Fruit fly (Drosophila melanogaster) whole organism, embryonic: ENCODE data around the gene Ugt35A1.
A peak's percentile ranks its signal among the peaks of the same experiment; 100 is the strongest.

ENCODE experiments used
- Awh ChIP-seq: fragments of 200-800 bp; sonication (Bioruptor generic); IDR thresholded peaks from 2 replicates; pipeline ENCODE4, ENCODE4 v1.3.6; 2022; ENCODE audit warnings: missing biosample characterization, missing genetic modification characterization
- CG10543 ChIP-seq: fragments of 200-800 bp; sonication (Bioruptor generic); optimal IDR thresholded peaks from 3 replicates; lab custom pipeline; 2017; ENCODE audit warnings: missing biosample characterization, mild to moderate bottlenecking, missing genetic modification characterization, moderate library complexity
- CG10979 ChIP-seq: fragments of 200-800 bp; sonication (Bioruptor generic); optimal IDR thresholded peaks from 2 replicates; lab custom pipeline; 2018; ENCODE audit warnings: missing biosample characterization, mild to moderate bottlenecking, missing genetic modification characterization, moderate library complexity
- CG11093 ChIP-seq: fragments of 200-800 bp; sonication (Bioruptor generic); IDR thresholded peaks from 3 replicates; pipeline ENCODE4 v1.3.6; 2022; ENCODE audit warnings: missing biosample characterization, missing genetic modification characterization
- CG12219 ChIP-seq: fragments of 200-800 bp; sonication (Bioruptor generic); optimal IDR thresholded peaks from 3 replicates; lab custom pipeline; 2018; ENCODE audit warnings: missing biosample characterization, mild to moderate bottlenecking, missing genetic modification characterization
- CG12659 ChIP-seq: fragments of 200-800 bp; sonication (Bioruptor generic); optimal IDR thresholded peaks from 3 replicates; lab custom pipeline; 2017; ENCODE audit warnings: mild to moderate bottlenecking, missing biosample characterization, missing genetic modification reagents, missing genetic modification characterization
- CG15696 ChIP-seq: fragments of 200-800 bp; sonication (Bioruptor generic); optimal IDR thresholded peaks from 2 replicates; lab custom pipeline; 2019; ENCODE audit warnings: missing biosample characterization, mild to moderate bottlenecking, missing genetic modification characterization, moderate library complexity
- CG16779 ChIP-seq: fragments of 200-800 bp; sonication (Bioruptor generic); IDR thresholded peaks from 2 replicates; pipeline ENCODE4 v1.3.6; 2022; ENCODE audit warnings: missing biosample characterization, missing genetic modification characterization
- CG17186 ChIP-seq: fragments of 200-800 bp; sonication (Bioruptor generic); optimal IDR thresholded peaks from 3 replicates; lab custom pipeline; 2017; ENCODE audit warnings: missing biosample characterization, missing genetic modification reagents, missing genetic modification characterization
- CG1832 ChIP-seq: fragments of 200-800 bp; sonication (Bioruptor generic); optimal IDR thresholded peaks from 2 replicates; lab custom pipeline; 2017; ENCODE audit warnings: missing biosample characterization, mild to moderate bottlenecking, missing genetic modification characterization, inconsistent platforms
- CG2116 ChIP-seq: fragments of 200-800 bp; sonication (Bioruptor generic); optimal IDR thresholded peaks from 3 replicates; lab custom pipeline; 2018; ENCODE audit warnings: missing biosample characterization, mild to moderate bottlenecking, missing genetic modification characterization
- CG2678 ChIP-seq: fragments of 200-800 bp; sonication (Bioruptor generic); optimal IDR thresholded peaks from 3 replicates; lab custom pipeline; 2019; ENCODE audit warnings: missing biosample characterization, mild to moderate bottlenecking, missing genetic modification characterization, moderate library complexity
- CG30431 ChIP-seq: fragments of 200-800 bp; sonication (Bioruptor generic); optimal IDR thresholded peaks from 2 replicates; lab custom pipeline; 2017; ENCODE audit warnings: missing biosample characterization, missing genetic modification characterization
- CG4820 ChIP-seq: fragments of 200-800 bp; sonication (Bioruptor generic); optimal IDR thresholded peaks from 3 replicates; lab custom pipeline; 2016; ENCODE audit warnings: missing biosample characterization, missing genetic modification characterization
- CG6854 ChIP-seq: fragments of 200-800 bp; sonication (Bioruptor generic); optimal IDR thresholded peaks from 3 replicates; lab custom pipeline; 2017; ENCODE audit warnings: missing biosample characterization, mild to moderate bottlenecking, missing genetic modification characterization
- CG7271 ChIP-seq: fragments of 200-800 bp; sonication (Bioruptor generic); optimal IDR thresholded peaks from 2 replicates; lab custom pipeline; 2018; ENCODE audit warnings: missing biosample characterization, mild to moderate bottlenecking, missing genetic modification characterization, moderate library complexity
- CG8944 ChIP-seq: fragments of 200-800 bp; sonication (Bioruptor generic); optimal IDR thresholded peaks from 3 replicates; lab custom pipeline; 2016; ENCODE audit warnings: missing biosample characterization, missing genetic modification characterization
- CG9215 ChIP-seq: fragments of 200-800 bp; sonication (Bioruptor generic); IDR thresholded peaks from 2 replicates; pipeline ENCODE4 v1.3.6; 2022; ENCODE audit warnings: missing biosample characterization, missing genetic modification characterization
- CG9876 ChIP-seq: fragments of 200-800 bp; sonication (Bioruptor generic); optimal IDR thresholded peaks from 2 replicates; lab custom pipeline; 2016; ENCODE audit warnings: missing biosample characterization, missing genetic modification characterization
- CkIIα-i1 ChIP-seq: fragments of 200-800 bp; sonication (Bioruptor generic); IDR thresholded peaks from 2 replicates; pipeline ENCODE4 v1.3.6; 2022; ENCODE audit warnings: missing biosample characterization, missing genetic modification characterization
- Ets65A ChIP-seq: fragments of 200-800 bp; sonication (Bioruptor generic); peaks from one replicate; lab custom pipeline; 2016; ENCODE audit warnings: missing biosample characterization, missing genetic modification characterization
- Fer2 ChIP-seq: fragments of 200-800 bp; sonication (Bioruptor generic); optimal IDR thresholded peaks from 2 replicates; lab custom pipeline; 2018; ENCODE audit warnings: missing biosample characterization, mild to moderate bottlenecking, missing genetic modification characterization, moderate library complexity
- Fer3 ChIP-seq: fragments of 200-800 bp; sonication (Bioruptor generic); optimal IDR thresholded peaks from 2 replicates; lab custom pipeline; 2018; ENCODE audit warnings: missing biosample characterization, mild to moderate bottlenecking, missing genetic modification characterization, moderate library complexity
- Gsc ChIP-seq: fragments of 200-800 bp; sonication (Bioruptor generic); IDR thresholded peaks from 2 replicates; pipeline ENCODE4 v1.3.6; 2022; ENCODE audit warnings: missing biosample characterization, missing genetic modification characterization
- Hmr ChIP-seq: fragments of 200-800 bp; sonication (Bioruptor generic); optimal IDR thresholded peaks from 3 replicates; lab custom pipeline; 2017; ENCODE audit warnings: mild to moderate bottlenecking, missing biosample characterization, missing genetic modification reagents, missing genetic modification characterization
- Hr51 ChIP-seq, 2 experiments: fragments of 200-800 bp; sonication (Bioruptor generic); optimal IDR thresholded peaks; 2 replicates in 1 of 2; 3 replicates in 1 of 2; lab custom pipeline; 2016 to 2018; ENCODE audit warnings: missing biosample characterization in 2 of 2, missing genetic modification characterization in 2 of 2, mild to moderate bottlenecking in 1 of 2, moderate library complexity in 1 of 2
- Hr78 ChIP-seq, 2 experiments: fragments of 200-800 bp in 1 of 2; fragments of >200 bp in 1 of 2; sonication (Bioruptor generic) in 1 of 2; optimal IDR thresholded peaks; 2 replicates each; lab custom pipeline; 2017 to 2019; ENCODE audit warnings: missing biosample characterization in 2 of 2, missing genetic modification characterization in 2 of 2, mild to moderate bottlenecking in 1 of 2, moderate library complexity in 1 of 2
- MBD-R2 ChIP-seq: fragments of 200-800 bp; sonication (Bioruptor generic); IDR thresholded peaks from 2 replicates; pipeline ENCODE4 v1.3.6; 2022; ENCODE audit warnings: missing biosample characterization, missing genetic modification characterization
- Nf-YB ChIP-seq: fragments of 200-800 bp; sonication (Bioruptor generic); optimal IDR thresholded peaks from 3 replicates; lab custom pipeline; 2019; ENCODE audit warnings: missing biosample characterization, mild to moderate bottlenecking, missing genetic modification characterization, moderate library complexity
- Nf-YC ChIP-seq: fragments of 200-800 bp; optimal IDR thresholded peaks from 3 replicates; lab custom pipeline; 2019; ENCODE audit warnings: missing biosample characterization, mild to moderate bottlenecking, missing genetic modification characterization, moderate library complexity
- Oaz ChIP-seq: fragments of 200-800 bp; sonication (Bioruptor generic); IDR thresholded peaks from 2 replicates; pipeline ENCODE4 v1.3.6; 2022; ENCODE audit warnings: missing biosample characterization, missing genetic modification characterization
- Xrp1 ChIP-seq: fragments of 200-800 bp; sonication (Bioruptor generic); IDR thresholded peaks from 2 replicates; pipeline ENCODE4 v1.3.6; 2022; ENCODE audit warnings: missing biosample characterization, missing genetic modification characterization
- ara ChIP-seq: fragments of 200-800 bp; sonication (Bioruptor generic); IDR thresholded peaks from 2 replicates; pipeline ENCODE4 v1.3.6; 2022; ENCODE audit warnings: missing biosample characterization, missing genetic modification characterization
- btn ChIP-seq: fragments of 200-800 bp; sonication (Bioruptor generic); optimal IDR thresholded peaks from 2 replicates; lab custom pipeline; 2016; ENCODE audit warnings: missing biosample characterization, missing genetic modification characterization
- chinmo ChIP-seq: fragments of 200-800 bp; sonication (Bioruptor generic); IDR thresholded peaks from 4 replicates; pipeline ENCODE4 v1.3.6; 2022; ENCODE audit warnings: missing biosample characterization, missing genetic modification characterization; ENCODE audit not compliant: partially characterized antibody
- dmrt11E ChIP-seq: fragments of 200-800 bp; sonication (Bioruptor generic); optimal IDR thresholded peaks from 3 replicates; lab custom pipeline; 2018; ENCODE audit warnings: missing biosample characterization, mild to moderate bottlenecking, missing genetic modification characterization, moderate library complexity
- ind ChIP-seq: fragments of 200-800 bp; sonication (Bioruptor generic); optimal IDR thresholded peaks from 3 replicates; lab custom pipeline; 2016; ENCODE audit warnings: missing biosample characterization, missing genetic modification characterization
- klu ChIP-seq: fragments of 200-800 bp; sonication (Bioruptor generic); IDR thresholded peaks from 2 replicates; pipeline ENCODE4 v1.3.6; 2022; ENCODE audit warnings: missing biosample characterization, missing genetic modification characterization
- lbe ChIP-seq: fragments of 200-800 bp; sonication (Bioruptor generic); optimal IDR thresholded peaks from 2 replicates; lab custom pipeline; 2016; ENCODE audit warnings: missing biosample characterization, mild to moderate bottlenecking, missing genetic modification characterization
- pho ChIP-seq: fragments of 200-800 bp; sonication (Bioruptor generic); optimal IDR thresholded peaks from 2 replicates; lab custom pipeline; 2016; ENCODE audit warnings: missing biosample characterization, missing genetic modification characterization
- pita ChIP-seq: fragments of 200-800 bp; sonication (Bioruptor generic); optimal IDR thresholded peaks from 2 replicates; lab custom pipeline; 2017; ENCODE audit warnings: missing biosample characterization, mild to moderate bottlenecking, missing genetic modification characterization
- pros ChIP-seq: fragments of 200-800 bp; sonication (Bioruptor generic); optimal IDR thresholded peaks from 3 replicates; lab custom pipeline; 2019; ENCODE audit warnings: missing biosample characterization, mild to moderate bottlenecking, missing genetic modification characterization, moderate library complexity
- repo ChIP-seq: fragments of 200-800 bp; sonication (Bioruptor generic); optimal IDR thresholded peaks from 2 replicates; lab custom pipeline; 2016; ENCODE audit warnings: missing biosample characterization, missing genetic modification characterization
- scrt ChIP-seq: fragments of 200-800 bp; sonication (Bioruptor generic); optimal IDR thresholded peaks from 2 replicates; lab custom pipeline; 2018; ENCODE audit warnings: missing biosample characterization, mild to moderate bottlenecking, missing genetic modification characterization, moderate library complexity
- slbo ChIP-seq: fragments of 200-800 bp; sonication (Bioruptor generic); IDR thresholded peaks from 2 replicates; pipeline ENCODE4 v1.3.6; 2022; ENCODE audit warnings: missing biosample characterization, missing genetic modification characterization
- sob ChIP-seq: fragments of 200-800 bp; sonication (Bioruptor generic); IDR thresholded peaks from 2 replicates; pipeline ENCODE4 v1.3.6; 2022; ENCODE audit warnings: missing biosample characterization, missing genetic modification characterization
- trem ChIP-seq: fragments of 200-800 bp; optimal IDR thresholded peaks from 3 replicates; lab custom pipeline; 2019; ENCODE audit warnings: missing biosample characterization, mild to moderate bottlenecking, missing genetic modification characterization, moderate library complexity
- trh ChIP-seq: fragments of 200-800 bp; sonication (Bioruptor generic); optimal IDR thresholded peaks from 2 replicates; lab custom pipeline; 2016; ENCODE audit warnings: missing biosample characterization, missing genetic modification characterization
- tup ChIP-seq: fragments of 200-800 bp; sonication (Bioruptor generic); optimal IDR thresholded peaks from 2 replicates; lab custom pipeline; 2016; ENCODE audit warnings: missing biosample characterization, mild to moderate bottlenecking, missing genetic modification characterization, moderate library complexity
- zen ChIP-seq: fragments of 200-800 bp; sonication (Bioruptor generic); optimal IDR thresholded peaks from 3 replicates; lab custom pipeline; 2018; ENCODE audit warnings: missing biosample characterization, mild to moderate bottlenecking, missing genetic modification characterization, moderate library complexity

Gene Ugt35A1

DNA sequence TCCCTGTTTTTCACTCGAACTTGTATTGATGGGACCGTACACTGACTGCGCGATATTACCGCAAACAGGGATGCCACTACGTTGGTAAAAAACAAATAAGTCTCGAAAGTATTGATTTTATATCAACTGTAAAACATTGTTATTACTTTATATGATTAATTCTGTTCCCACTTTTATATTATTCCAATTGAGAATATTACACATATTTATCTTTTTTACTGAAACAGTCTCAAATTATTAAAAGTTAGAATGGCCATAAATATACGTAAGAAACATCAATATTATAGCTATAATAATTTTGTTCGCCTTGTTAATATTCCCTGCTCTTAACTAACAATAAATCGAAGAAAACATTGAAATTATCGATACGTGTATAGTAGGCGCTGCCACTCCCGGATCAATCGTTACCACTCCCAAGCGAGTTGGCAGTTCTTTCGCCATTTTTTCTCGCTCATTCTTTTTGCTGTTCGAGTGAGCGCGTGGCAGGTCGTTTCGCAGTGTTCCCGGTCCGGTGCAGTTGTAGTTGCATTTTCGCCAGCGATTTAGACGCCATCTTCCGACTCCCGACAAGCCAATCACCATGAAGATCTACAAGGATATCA lies 37.4 kb upstream of the Ugt35A1 start, which contains the start of the genes SdhC and Tctp (continued):
- TF ChIP-seq trem (tag; lab: Kevin White, UChicago) = peak; percentile 100
- TF ChIP-seq pros (GFP tag; lab: Kevin White, UChicago) = no peak
- no peak for TF ChIP-seq chinmo (GFP tag; lab: Robert Waterston, UW)
- TF ChIP-seq ind = peak; percentile 37
- TF ChIP-seq Hr78 (GFP tag; optimal IDR thresholded peaks at IDR 0.05; lab: Kevin White, UChicago) = no peak
- TF ChIP-seq Nf-YC (tag; lab: Kevin White, UChicago) = peak; percentile 70
- no peak for TF ChIP-seq CG6854 (GFP tag; lab: Kevin White, UChicago)
- no peak for TF ChIP-seq CG1832 (GFP tag; lab: Kevin White, UChicago)
- peak; percentile 32 for TF ChIP-seq scrt (GFP tag; lab: Kevin White, UChicago)
- no peak for TF ChIP-seq CG9876
- no peak for TF ChIP-seq CG12219
- TF ChIP-seq CG10543 = peak; percentile 79
- TF ChIP-seq Awh = 0 out of 2 replicates have a peak, but pooled peaks have one; percentile 26
- peak; percentile 26 for TF ChIP-seq CG7271 (tag; lab: Kevin White, UChicago)
- no peak for TF ChIP-seq tup
- TF ChIP-seq sob (GFP tag; lab: Robert Waterston, UW) = no peak
- peak; percentile 23 for TF ChIP-seq CG10979 (tag; lab: Kevin White, UChicago)
- TF ChIP-seq dmrt11E (tag; lab: Kevin White, UChicago) = peak; percentile 47
- TF ChIP-seq slbo (GFP tag; lab: Robert Waterston, UW) = peak; percentile 24; the same call in 1 of the 2 replicates
- peak; percentile 70 for TF ChIP-seq zen (tag; lab: Kevin White, UChicago)
- no peak for TF ChIP-seq CG11093 (GFP tag; lab: Robert Waterston, UW)
- TF ChIP-seq CG8944 (GFP tag; lab: Kevin White, UChicago) = no peak
- no peak for TF ChIP-seq repo
- peak; percentile 72 for TF ChIP-seq CG4820
- peak; percentile 40 for TF ChIP-seq CG17186 (GFP tag; lab: Kevin White, UChicago)
- peak; percentile 7 for TF ChIP-seq lbe (GFP tag; lab: Kevin White, UChicago)
- TF ChIP-seq CG16779 (GFP tag; lab: Robert Waterston, UW) = no peak
- TF ChIP-seq CkIIα-i1 (GFP tag; lab: Robert Waterston, UW) = no peak
- no peak for TF ChIP-seq ara (GFP tag; lab: Robert Waterston, UW)
- peak; percentile 57 for TF ChIP-seq CG15696 (tag; lab: Kevin White, UChicago)
- peak; percentile 52 for TF ChIP-seq CG2678 (tag; lab: Kevin White, UChicago)
- TF ChIP-seq CG9215 (GFP tag; lab: Robert Waterston, UW) = peak; percentile 18; the same call in 1 of the 2 replicates
- TF ChIP-seq Fer2 = no peak
- TF ChIP-seq CG30431 = no peak
- TF ChIP-seq pita (GFP tag; lab: Kevin White, UChicago) = no peak
- peak; percentile 73 for TF ChIP-seq Hmr (GFP tag; lab: Kevin White, UChicago)
- TF ChIP-seq btn (GFP tag; lab: Kevin White, UChicago) = no peak
- TF ChIP-seq trh = no peak
- TF ChIP-seq Ets65A (GFP tag; lab: Kevin White, UChicago) = peak; percentile 88
- 0 out of 2 replicates have a peak, but pooled peaks have one; percentile 25 for TF ChIP-seq MBD-R2 (GFP tag; lab: Robert Waterston, UW)
- no peak for TF ChIP-seq klu
- TF ChIP-seq Nf-YB = peak; percentile 16
- no peak for TF ChIP-seq Oaz
- TF ChIP-seq pho = peak; percentile 55
- peak; percentile 83 for TF ChIP-seq CG12659 (GFP tag; lab: Kevin White, UChicago)
- TF ChIP-seq Hr51 (GFP tag; optimal IDR thresholded peaks at IDR 0.05; lab: Kevin White, UChicago) = peak; percentile 17 to 60
- TF ChIP-seq Gsc (GFP tag; lab: Robert Waterston, UW) = no peak
- TF ChIP-seq Fer3 (tag; lab: Kevin White, UChicago) = peak; percentile 40
- peak; percentile 76 for TF ChIP-seq CG2116 (GFP tag; lab: Kevin White, UChicago)
- no peak; the same call in 1 of the 2 replicates for TF ChIP-seq Xrp1 (GFP tag; lab: Robert Waterston, UW)
